Worm (Caenorhabditis elegans): ENCODE results near the gene Y62H9A.10.

DNA sequence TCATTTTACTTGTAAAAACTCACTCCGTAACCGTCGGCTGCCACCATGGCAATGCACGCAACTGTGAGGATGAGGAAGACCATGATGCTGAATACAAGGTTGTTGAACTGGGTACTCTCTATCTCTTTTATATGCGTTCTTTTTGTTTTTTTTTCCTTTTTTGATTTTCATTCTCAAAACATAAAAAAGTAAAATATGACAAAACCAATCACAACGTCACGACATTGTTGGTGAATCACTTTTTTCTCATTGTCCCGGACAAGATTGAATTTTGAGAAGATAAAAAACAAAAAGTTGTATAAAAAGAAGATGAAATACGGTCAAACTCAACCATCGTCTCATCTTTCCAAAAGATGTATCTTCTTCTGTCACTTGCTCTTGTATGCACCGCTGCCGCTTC lies 19.8 kb downstream of the Y62H9A.10 start, which contains the start of the genes Y62H9A.5 and ule-5:
- TF ChIP-seq madf-2 (tag; optimal IDR thresholded peaks at IDR 0.05) (no peak), ceh-22 (tag; optimal IDR thresholded peaks at IDR 0.05) (no peak), che-1 (tag; optimal IDR thresholded peaks at IDR 0.05) (no peak), ama-1 (optimal IDR thresholded peaks at IDR 0.05) (no peak)
